Worm (Caenorhabditis elegans) whole organism, midembryonic: ENCODE results near the gene F25B5.5.

ENCODE experiments used
- T22C8.4 ChIP-seq: fragments of 200-800 bp; sonication (Bioruptor generic); IDR thresholded peaks from 2 replicates; pipeline ENCODE4 v1.3.6; 2022; ENCODE audit warnings: missing genetic modification characterization, missing compliant biosample characterization
- flt-1 ChIP-seq: fragments of 200-800 bp; sonication (Bioruptor generic); IDR thresholded peaks from 2 replicates; pipeline ENCODE4 v1.3.6; 2022; ENCODE audit warnings: missing genetic modification characterization, missing compliant biosample characterization
- klf-2 ChIP-seq: fragments of 200-800 bp; sonication (Bioruptor generic); conservative IDR thresholded peaks from 2 replicates; pipeline ENCODE4 v1.3.6; 2022; ENCODE audit warnings: missing genetic modification reagents, missing genetic modification characterization, missing compliant biosample characterization
- med-1 ChIP-seq: sonication (generic microtip); optimal IDR thresholded peaks from 2 replicates; lab custom pipeline; 2017; ENCODE audit warnings: missing genetic modification characterization, mild to moderate bottlenecking, missing compliant biosample characterization, antibody characterized with exemption, missing genetic modification reagents; ENCODE audit not compliant: insufficient read depth
- ref-1 ChIP-seq: fragments of 200-800 bp; sonication (Bioruptor generic); conservative IDR thresholded peaks from 2 replicates; pipeline ENCODE4 v1.3.6; 2022; ENCODE audit warnings: missing genetic modification reagents, missing genetic modification characterization, missing compliant biosample characterization
- tab-1 ChIP-seq: fragments of 200-800 bp; sonication (Bioruptor generic); IDR thresholded peaks from 2 replicates; pipeline ENCODE4 v1.3.6; 2022; ENCODE audit warnings: missing genetic modification characterization, missing compliant biosample characterization
- ztf-23 ChIP-seq: fragments of 200-800 bp; sonication (Bioruptor generic); IDR thresholded peaks from 2 replicates; pipeline ENCODE4 v1.3.6; 2022; ENCODE audit warnings: missing genetic modification reagents, missing genetic modification characterization, missing compliant biosample characterization
- ztf-29 ChIP-seq: fragments of 200-800 bp; sonication (Bioruptor generic); IDR thresholded peaks from 2 replicates; pipeline ENCODE4 v1.3.6; 2022; ENCODE audit warnings: missing genetic modification reagents, missing genetic modification characterization, missing compliant biosample characterization

ce11 chrIII:5948162-5948933 is 2.4 kb upstream of the F25B5.5 start, which contains the start of the genes F25B5.6 and F25B5.3:
- TF ChIP-seq ztf-23 (GFP tag; lab: Robert Waterston, UW) (no peak), klf-2 (no peak), med-1 (GFP tag; lab: Kevin White, UChicago) (no peak), tab-1 (GFP tag; lab: Robert Waterston, UW) (no peak), flt-1 (GFP tag; lab: Robert Waterston, UW) (no peak), T22C8.4 (no peak), ztf-29 (GFP tag; lab: Robert Waterston, UW) (no peak), ref-1 (GFP tag; lab: Robert Waterston, UW) (no peak)
